Fruit fly (Drosophila melanogaster) whole organism, embryonic: Measurements from ENCODE around the gene CG15728.
A peak's percentile ranks its signal among the peaks of the same experiment; 100 is the strongest.

Experiments used
- Aef1 ChIP-seq: fragments of 200-800 bp; sonication (Bioruptor generic); IDR thresholded peaks from 3 replicates; pipeline ENCODE4 v1.3.6; 2022; ENCODE audit warnings: missing biosample characterization, missing genetic modification characterization
- B-H2 ChIP-seq: fragments of 200-800 bp; sonication (Bioruptor generic); optimal IDR thresholded peaks from 2 replicates; lab custom pipeline; 2018; ENCODE audit warnings: missing biosample characterization, mild to moderate bottlenecking, missing genetic modification characterization
- Bgb ChIP-seq: fragments of 200-800 bp; sonication (Bioruptor generic); IDR thresholded peaks from 2 replicates; pipeline ENCODE4 v1.3.6; 2022; ENCODE audit warnings: missing biosample characterization, missing genetic modification characterization; ENCODE audit not compliant: partially characterized antibody
- CG12104 ChIP-seq: fragments of 200-800 bp; sonication (Bioruptor generic); optimal IDR thresholded peaks from 3 replicates; lab custom pipeline; 2016; ENCODE audit warnings: missing biosample characterization, missing genetic modification characterization
- CG12391 ChIP-seq: fragments of 200-800 bp; sonication (Bioruptor generic); optimal IDR thresholded peaks from 3 replicates; lab custom pipeline; 2018; ENCODE audit warnings: missing biosample characterization, mild to moderate bottlenecking, missing genetic modification characterization, moderate library complexity
- CG14014 ChIP-seq: fragments of 200-800 bp; sonication (Bioruptor generic); IDR thresholded peaks from 2 replicates; pipeline ENCODE4 v1.3.6; 2022; ENCODE audit warnings: missing biosample characterization, missing genetic modification characterization
- CG15514 ChIP-seq: fragments of 200-800 bp; sonication (Bioruptor generic); optimal IDR thresholded peaks from 3 replicates; lab custom pipeline; 2017; ENCODE audit warnings: missing biosample characterization, missing genetic modification characterization, mild to moderate bottlenecking, moderate library complexity, missing genetic modification reagents
- CG15601 ChIP-seq: fragments of 200-800 bp; sonication (Bioruptor generic); optimal IDR thresholded peaks from 3 replicates; lab custom pipeline; 2019; ENCODE audit warnings: missing biosample characterization, mild to moderate bottlenecking, missing genetic modification characterization, moderate library complexity
- CG15696 ChIP-seq: fragments of 200-800 bp; sonication (Bioruptor generic); optimal IDR thresholded peaks from 2 replicates; lab custom pipeline; 2019; ENCODE audit warnings: missing biosample characterization, mild to moderate bottlenecking, missing genetic modification characterization, moderate library complexity
- CG16779 ChIP-seq: fragments of 200-800 bp; sonication (Bioruptor generic); IDR thresholded peaks from 2 replicates; pipeline ENCODE4 v1.3.6; 2022; ENCODE audit warnings: missing biosample characterization, missing genetic modification characterization
- CG17385 ChIP-seq: fragments of 200-800 bp; sonication (Bioruptor generic); optimal IDR thresholded peaks from 3 replicates; lab custom pipeline; 2018; ENCODE audit warnings: missing biosample characterization, mild to moderate bottlenecking, missing genetic modification characterization
- CG2889 ChIP-seq: fragments of 200-800 bp; sonication (Bioruptor generic); IDR thresholded peaks from 3 replicates; pipeline ENCODE4 v1.3.6; 2022; ENCODE audit warnings: missing biosample characterization, missing genetic modification characterization
- CG32532 ChIP-seq: fragments of 200-800 bp; sonication (Bioruptor generic); IDR thresholded peaks from 2 replicates; pipeline ENCODE4 v1.3.6; 2022; ENCODE audit warnings: missing biosample characterization, missing genetic modification characterization
- CG4328 ChIP-seq: fragments of 200-800 bp; sonication (Bioruptor generic); optimal IDR thresholded peaks from 3 replicates; lab custom pipeline; 2017; ENCODE audit warnings: missing biosample characterization, missing genetic modification reagents, missing genetic modification characterization
- CG8089 ChIP-seq: fragments of 200-800 bp; sonication (Bioruptor generic); optimal IDR thresholded peaks from 3 replicates; lab custom pipeline; 2016; ENCODE audit warnings: missing biosample characterization, missing genetic modification characterization
- CG9797 ChIP-seq: fragments of 200-800 bp; sonication (Bioruptor generic); optimal IDR thresholded peaks from 3 replicates; lab custom pipeline; 2018; ENCODE audit warnings: missing biosample characterization, mild to moderate bottlenecking, missing genetic modification characterization
- CG9932 ChIP-seq: fragments of 200-800 bp; sonication (Bioruptor generic); IDR thresholded peaks from 2 replicates; pipeline ENCODE4 v1.3.6; 2022; ENCODE audit warnings: missing biosample characterization, missing genetic modification characterization
- Dref ChIP-seq: fragments of 200-800 bp; sonication (Bioruptor generic); IDR thresholded peaks from 2 replicates; pipeline ENCODE4 v1.3.6; 2022; ENCODE audit warnings: missing biosample characterization, missing genetic modification characterization
- Gug ChIP-seq: fragments of 200-800 bp; sonication (Bioruptor generic); IDR thresholded peaks from 4 replicates; pipeline ENCODE4 v1.3.6; 2022; ENCODE audit warnings: missing biosample characterization, missing genetic modification characterization
- HLH54F ChIP-seq: fragments of 200-800 bp; sonication (Bioruptor generic); optimal IDR thresholded peaks from 3 replicates; lab custom pipeline; 2016; ENCODE audit warnings: missing biosample characterization, missing genetic modification characterization
- Hr78 ChIP-seq, 2 experiments: fragments of 200-800 bp in 1 of 2; fragments of >200 bp in 1 of 2; sonication (Bioruptor generic) in 1 of 2; optimal IDR thresholded peaks; 2 replicates each; lab custom pipeline; 2017 to 2019; ENCODE audit warnings: missing biosample characterization in 2 of 2, missing genetic modification characterization in 2 of 2, mild to moderate bottlenecking in 1 of 2, moderate library complexity in 1 of 2
- Lpt ChIP-seq: fragments of >200 bp; optimal IDR thresholded peaks from 2 replicates; lab custom pipeline; 2018; ENCODE audit warnings: missing biosample characterization, missing genetic modification characterization
- Max ChIP-seq: fragments of 200-800 bp; sonication (Bioruptor generic); optimal IDR thresholded peaks from 2 replicates; lab custom pipeline; 2016; ENCODE audit warnings: missing biosample characterization, mild to moderate bottlenecking, missing genetic modification characterization
- Oli ChIP-seq: fragments of 200-800 bp; sonication (Bioruptor generic); optimal IDR thresholded peaks from 2 replicates; lab custom pipeline; 2018; ENCODE audit warnings: missing biosample characterization, mild to moderate bottlenecking, missing genetic modification characterization, moderate library complexity
- Scr ChIP-seq: fragments of 200-800 bp; sonication (Bioruptor generic); IDR thresholded peaks from 2 replicates; pipeline ENCODE4 v1.3.6; 2022; ENCODE audit warnings: missing biosample characterization, missing genetic modification characterization; ENCODE audit not compliant: partially characterized antibody
- Sry-β ChIP-seq: fragments of 200-800 bp; sonication (Bioruptor generic); optimal IDR thresholded peaks from 2 replicates; lab custom pipeline; 2018; ENCODE audit warnings: missing biosample characterization, mild to moderate bottlenecking, missing genetic modification characterization, moderate library complexity
- Sry-δ ChIP-seq: fragments of 200-800 bp; sonication (Bioruptor generic); optimal IDR thresholded peaks from 2 replicates; lab custom pipeline; 2016; ENCODE audit warnings: missing biosample characterization, missing genetic modification characterization
- Xrp1 ChIP-seq: fragments of 200-800 bp; sonication (Bioruptor generic); IDR thresholded peaks from 2 replicates; pipeline ENCODE4 v1.3.6; 2022; ENCODE audit warnings: missing biosample characterization, missing genetic modification characterization
- bsh ChIP-seq, 2 experiments: fragments of 200-800 bp; sonication (Bioruptor generic); optimal IDR thresholded peaks; 2 replicates each; lab custom pipeline; 2017 to 2018; ENCODE audit warnings: mild to moderate bottlenecking in 2 of 2, missing biosample characterization in 2 of 2, missing genetic modification characterization in 2 of 2, moderate library complexity in 1 of 2
- exex ChIP-seq: fragments of 200-800 bp; sonication (Bioruptor generic); optimal IDR thresholded peaks from 4 replicates; lab custom pipeline; 2018; ENCODE audit warnings: missing biosample characterization, mild to moderate bottlenecking, missing genetic modification characterization, moderate library complexity
- insv ChIP-seq, 2 experiments: fragments of 200-800 bp; sonication (Bioruptor generic); optimal IDR thresholded peaks; 3 replicates each; lab custom pipeline; 2016 to 2018; ENCODE audit warnings: missing biosample characterization in 2 of 2, missing genetic modification characterization in 2 of 2
- lab ChIP-seq: fragments of 200-800 bp; sonication (Bioruptor generic); optimal IDR thresholded peaks from 3 replicates; lab custom pipeline; 2017; ENCODE audit warnings: missing biosample characterization, missing genetic modification characterization, mild to moderate bottlenecking, moderate library complexity, missing genetic modification reagents
- lilli ChIP-seq: fragments of 200-800 bp; sonication (Bioruptor generic); optimal IDR thresholded peaks from 3 replicates; lab custom pipeline; 2016; ENCODE audit warnings: missing biosample characterization, missing genetic modification characterization
- nmo ChIP-seq: fragments of 200-800 bp; sonication (Bioruptor generic); optimal IDR thresholded peaks from 2 replicates; lab custom pipeline; 2018; ENCODE audit warnings: missing biosample characterization, mild to moderate bottlenecking, missing genetic modification characterization, moderate library complexity
- p53 ChIP-seq: fragments of 200-800 bp; sonication (Bioruptor generic); optimal IDR thresholded peaks from 2 replicates; lab custom pipeline; 2016; ENCODE audit warnings: missing biosample characterization, missing genetic modification characterization
- peb ChIP-seq: fragments of 200-800 bp; sonication (Bioruptor generic); IDR thresholded peaks from 2 replicates; pipeline ENCODE4 v1.3.6; 2022; ENCODE audit warnings: missing biosample characterization, missing genetic modification characterization
- prd ChIP-seq, 3 experiments: fragments of >200 bp in 2 of 3; fragments of 200-800 bp in 1 of 3; sonication (Bioruptor generic) in 1 of 3; optimal IDR thresholded peaks in 2 of 3; IDR thresholded peaks in 1 of 3; 2 replicates in 2 of 3; 3 replicates in 1 of 3; pipeline versions ENCODE4 v1.3.6 to Lab custom; 2017 to 2022; ENCODE audit warnings: missing biosample characterization in 1 of 3, missing genetic modification characterization in 1 of 3
- rib ChIP-seq: fragments of 200-800 bp; sonication (Bioruptor generic); IDR thresholded peaks from 2 replicates; pipeline ENCODE4 v1.3.6; 2022; ENCODE audit warnings: missing biosample characterization, missing genetic modification characterization
- sisA ChIP-seq: fragments of 200-800 bp; sonication (Bioruptor generic); IDR thresholded peaks from 2 replicates; pipeline ENCODE4 v1.3.6; 2022; ENCODE audit warnings: missing biosample characterization, missing genetic modification characterization
- so ChIP-seq: fragments of 200-800 bp; sonication (Bioruptor generic); IDR thresholded peaks from 3 replicates; pipeline ENCODE4 v1.3.6; 2022; ENCODE audit warnings: missing biosample characterization, missing genetic modification characterization
- sqz ChIP-seq: fragments of 200-800 bp; sonication (Bioruptor generic); optimal IDR thresholded peaks from 3 replicates; lab custom pipeline; 2018; ENCODE audit warnings: missing biosample characterization, mild to moderate bottlenecking, missing genetic modification characterization
- ssp ChIP-seq: fragments of 200-800 bp; sonication (Bioruptor generic); IDR thresholded peaks from 2 replicates; pipeline ENCODE4 v1.3.6; 2022; ENCODE audit warnings: missing biosample characterization, missing genetic modification characterization
- tin ChIP-seq: fragments of 200-800 bp; sonication (Bioruptor generic); optimal IDR thresholded peaks from 3 replicates; lab custom pipeline; 2016; ENCODE audit warnings: missing biosample characterization, missing genetic modification characterization
- tna ChIP-seq: fragments of 200-800 bp; sonication (Bioruptor generic); IDR thresholded peaks from 2 replicates; pipeline ENCODE4 v1.3.6; 2022; ENCODE audit warnings: missing biosample characterization, missing genetic modification characterization; ENCODE audit not compliant: partially characterized antibody
- trem ChIP-seq: fragments of 200-800 bp; optimal IDR thresholded peaks from 3 replicates; lab custom pipeline; 2019; ENCODE audit warnings: missing biosample characterization, mild to moderate bottlenecking, missing genetic modification characterization, moderate library complexity
- tx ChIP-seq: fragments of 200-800 bp; sonication (Bioruptor generic); optimal IDR thresholded peaks from 2 replicates; lab custom pipeline; 2016; ENCODE audit warnings: missing biosample characterization, missing genetic modification characterization
- unc-4 ChIP-seq: fragments of 200-800 bp; sonication (Bioruptor generic); IDR thresholded peaks from 2 replicates; pipeline ENCODE4 v1.3.6; 2022; ENCODE audit warnings: missing biosample characterization, missing genetic modification characterization; ENCODE audit not compliant: partially characterized antibody

The CG15728 gene

dm6 chrX:12611536-12612458 lies 12.3 kb upstream of the CG15728 start, which contains the start of the genes CG1463 and Fpgs1 (continued):
- 0 out of 2 replicates have a peak, but pooled peaks have one; percentile 31 for TF ChIP-seq CG32532
- TF ChIP-seq Sry-β, result peak; percentile 98
- peak; percentile 44 for TF ChIP-seq Sry-δ (GFP tag; lab: Kevin White, UChicago)
- TF ChIP-seq Dref (GFP tag; lab: Robert Waterston, UW), result peak; percentile 67
- no peak for TF ChIP-seq rib (GFP tag; lab: Robert Waterston, UW)
- TF ChIP-seq sisA (GFP tag; lab: Robert Waterston, UW), result no peak
- TF ChIP-seq so (GFP tag; lab: Robert Waterston, UW), result no peak
- peak; percentile 35 for TF ChIP-seq CG15514
- no peak for TF ChIP-seq peb (GFP tag; lab: Robert Waterston, UW)
- TF ChIP-seq sqz, result peak; percentile 47
- TF ChIP-seq HLH54F (GFP tag; lab: Kevin White, UChicago), result peak; percentile 41
- TF ChIP-seq CG14014, result peak; percentile 17; the same call in 1 of the 2 replicates
- TF ChIP-seq Aef1, result 0 out of 3 replicates have a peak, but pooled peaks have one; percentile 22
- peak; percentile 40; the same call in 1 of the 2 replicates for TF ChIP-seq tna (GFP tag; lab: Robert Waterston, UW)
- no peak for TF ChIP-seq Hr78 (GFP tag; optimal IDR thresholded peaks at IDR 0.05; lab: Kevin White, UChicago)
- peak; percentile 70 for TF ChIP-seq Max
- TF ChIP-seq B-H2, result peak; percentile 43
- TF ChIP-seq exex, result peak; percentile 80
- TF ChIP-seq p53 (GFP tag; lab: Kevin White, UChicago), result no peak
- peak; percentile 2 for TF ChIP-seq tin (GFP tag; lab: Kevin White, UChicago)
- TF ChIP-seq Oli (tag; lab: Kevin White, UChicago), result no peak
- peak; percentile 50; the same call in 1 of the 2 replicates for TF ChIP-seq Bgb (GFP tag; lab: Robert Waterston, UW)
- TF ChIP-seq CG4328 (GFP tag; lab: Kevin White, UChicago), result no peak
- TF ChIP-seq CG17385, result peak; percentile 0
- peak; percentile 59 for TF ChIP-seq CG9932 (GFP tag; lab: Robert Waterston, UW)
- no peak for TF ChIP-seq bsh (GFP tag; optimal IDR thresholded peaks at IDR 0.05; lab: Kevin White, UChicago)
- peak; percentile 59 for TF ChIP-seq nmo (GFP tag; lab: Kevin White, UChicago)
- no peak for TF ChIP-seq tx (GFP tag; lab: Kevin White, UChicago)
- TF ChIP-seq CG12104 (GFP tag; lab: Kevin White, UChicago), result no peak
- peak; percentile 57 for TF ChIP-seq CG12391
- no peak for TF ChIP-seq CG15601 (tag; lab: Kevin White, UChicago)
- TF ChIP-seq CG8089 (GFP tag; lab: Kevin White, UChicago), result no peak
- peak; percentile 37 for TF ChIP-seq CG15696 (tag; lab: Kevin White, UChicago)
- peak; percentile 38 for TF ChIP-seq trem (tag; lab: Kevin White, UChicago)
- peak; percentile 58 for TF ChIP-seq lab (GFP tag; lab: Kevin White, UChicago)
- peak; percentile 57 for TF ChIP-seq Scr
- TF ChIP-seq Lpt (GFP tag; lab: Kevin White, UChicago), result no peak
- 0 out of 4 replicates have a peak, but pooled peaks have one; percentile 19 for TF ChIP-seq Gug
- peak; percentile 60 for TF ChIP-seq unc-4
- no peak for TF ChIP-seq prd (optimal IDR thresholded peaks at IDR 0.05; lab: Kevin White, UChicago)
- peak; percentile 38; the same call in 1 of the 3 replicates for TF ChIP-seq prd (GFP tag; IDR thresholded peaks at IDR 0.05; lab: Robert Waterston, UW)
- TF ChIP-seq CG2889 (GFP tag; lab: Robert Waterston, UW), result no peak
- TF ChIP-seq insv (GFP tag; optimal IDR thresholded peaks at IDR 0.05; lab: Kevin White, UChicago), result peak in 1 of 2 experiments; percentile 25
- peak; percentile 48; the same call in 1 of the 2 replicates for TF ChIP-seq Xrp1
- TF ChIP-seq CG9797 (GFP tag; lab: Kevin White, UChicago), result peak; percentile 14
- TF ChIP-seq ssp (GFP tag; lab: Robert Waterston, UW), result no peak
- no peak for TF ChIP-seq CG16779 (GFP tag; lab: Robert Waterston, UW)
- peak; percentile 55 for TF ChIP-seq lilli
